Worm (Caenorhabditis elegans) whole organism, mixed stage, embryonic: ENCODE results near the gene W04E12.3.

ENCODE experiments used
- blmp-1 ChIP-seq: fragments of 150-350 bp; optimal IDR thresholded peaks from 2 replicates; lab custom pipeline; 2014; ENCODE audit warnings: missing biosample characterization, missing genetic modification characterization
- ces-1 ChIP-seq: fragments of 150-350 bp; optimal IDR thresholded peaks from 2 replicates; lab custom pipeline; 2014; ENCODE audit warnings: missing biosample characterization, missing genetic modification reagents, missing genetic modification characterization
- drap-1 ChIP-seq: fragments of 200-800 bp; sonication (Bioruptor generic); optimal IDR thresholded peaks from 3 replicates; lab custom pipeline; 2018; ENCODE audit warnings: mild to moderate bottlenecking, missing genetic modification characterization, missing compliant biosample characterization
- nhr-237 ChIP-seq: fragments of 150-350 bp; optimal IDR thresholded peaks from 2 replicates; lab custom pipeline; 2014; ENCODE audit warnings: missing biosample characterization, missing genetic modification characterization
- snpc-4 ChIP-seq: fragments of 150-350 bp; optimal IDR thresholded peaks from 2 replicates; lab custom pipeline; 2014; ENCODE audit warnings: missing biosample characterization, missing genetic modification characterization
- unc-39 ChIP-seq: fragments of 150-350 bp; optimal IDR thresholded peaks from 2 replicates; lab custom pipeline; 2014; ENCODE audit warnings: missing biosample characterization, missing genetic modification characterization
- unc-62 ChIP-seq: fragments of 150-350 bp; optimal IDR thresholded peaks from 2 replicates; lab custom pipeline; 2014; ENCODE audit warnings: missing biosample characterization, missing genetic modification reagents, missing genetic modification characterization

DNA sequence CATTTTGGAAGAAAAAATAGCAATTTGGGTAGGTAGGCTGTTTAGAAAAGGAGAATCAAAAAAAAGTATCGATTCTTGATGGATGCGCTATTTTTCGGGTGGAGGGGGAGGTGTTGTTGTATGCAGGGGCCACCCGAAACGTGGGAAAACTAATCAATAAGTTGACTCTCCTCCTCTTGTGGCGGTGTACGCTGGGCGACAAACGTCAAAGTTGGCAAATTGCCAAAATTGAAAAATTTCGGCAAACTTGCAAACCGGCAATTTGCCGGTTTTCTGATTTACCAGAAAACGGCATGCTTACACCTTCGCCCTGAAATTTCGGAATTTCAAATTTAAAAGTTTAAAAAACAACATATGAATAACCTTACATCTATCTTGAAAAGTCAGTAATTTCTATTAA, 717 bp upstream of the W04E12.3 start, which contains the start of gene W04E12.2:
- no peak for TF ChIP-seq ces-1 (GFP tag; lab: Kevin White, UChicago)
- TF ChIP-seq blmp-1 (tag; lab: Kevin White, UChicago) = no peak
- no peak for TF ChIP-seq nhr-237 (tag; lab: Kevin White, UChicago)
- TF ChIP-seq drap-1 (GFP tag; lab: Kevin White, UChicago) = no peak
- no peak for TF ChIP-seq unc-39 (tag; lab: Kevin White, UChicago)
- no peak for TF ChIP-seq unc-62 (GFP tag; lab: Kevin White, UChicago)
- TF ChIP-seq snpc-4 (tag; lab: Kevin White, UChicago) = no peak
